Fruit fly (Drosophila melanogaster) whole organism, pupa: ENCODE measurements around the gene Prx2.
A peak's percentile ranks its signal among the peaks of the same experiment; 100 is the strongest.

ENCODE experiments used
- CG10348 ChIP-seq: fragments of 200-800 bp; sonication (Bioruptor generic); IDR thresholded peaks from 2 replicates; pipeline ENCODE4 v1.3.6; 2022; ENCODE audit warnings: missing biosample characterization, missing genetic modification characterization
- CG12605 ChIP-seq: fragments of 200-800 bp; sonication (Bioruptor generic); IDR thresholded peaks from 2 replicates; pipeline ENCODE4 v1.3.6; 2022; ENCODE audit warnings: missing biosample characterization, missing genetic modification characterization
- CG13204 ChIP-seq: fragments of 200-800 bp; sonication (Bioruptor generic); optimal IDR thresholded peaks from 2 replicates; lab custom pipeline; 2018; ENCODE audit warnings: missing biosample characterization, mild to moderate bottlenecking, missing genetic modification characterization, moderate library complexity
- CG14655 ChIP-seq: fragments of 200-800 bp; sonication (Bioruptor generic); optimal IDR thresholded peaks from 3 replicates; lab custom pipeline; 2017; ENCODE audit warnings: mild to moderate bottlenecking, missing biosample characterization, missing genetic modification reagents, missing genetic modification characterization
- CG15710 ChIP-seq: fragments of 200-800 bp; sonication (Bioruptor generic); optimal IDR thresholded peaks from 2 replicates; lab custom pipeline; 2018; ENCODE audit warnings: missing biosample characterization, mild to moderate bottlenecking, missing genetic modification characterization, moderate library complexity
- CG17806 ChIP-seq: fragments of 200-800 bp; sonication (Bioruptor generic); optimal IDR thresholded peaks from 2 replicates; lab custom pipeline; 2018; ENCODE audit warnings: missing biosample characterization, mild to moderate bottlenecking, missing genetic modification characterization, moderate library complexity
- CG32121 ChIP-seq: fragments of 200-800 bp; sonication (Bioruptor generic); IDR thresholded peaks from 2 replicates; pipeline ENCODE4 v1.3.6; 2022; ENCODE audit warnings: missing biosample characterization, missing genetic modification characterization
- CG34367 ChIP-seq: fragments of 200-800 bp; sonication (Bioruptor generic); optimal IDR thresholded peaks from 2 replicates; lab custom pipeline; 2018; ENCODE audit warnings: missing biosample characterization, mild to moderate bottlenecking, missing genetic modification characterization
- CG4496 ChIP-seq: fragments of 200-800 bp; sonication (Bioruptor generic); IDR thresholded peaks from 3 replicates; pipeline ENCODE4 v1.3.6; 2022; ENCODE audit warnings: missing biosample characterization, missing genetic modification characterization
- CG8159 ChIP-seq: fragments of 200-800 bp; sonication (Bioruptor generic); optimal IDR thresholded peaks from 3 replicates; lab custom pipeline; 2018; ENCODE audit warnings: missing biosample characterization, mild to moderate bottlenecking, missing genetic modification characterization, moderate library complexity
- CG8301 ChIP-seq: fragments of 200-800 bp; sonication (Bioruptor generic); optimal IDR thresholded peaks from 2 replicates; lab custom pipeline; 2018; ENCODE audit warnings: missing biosample characterization, mild to moderate bottlenecking, missing genetic modification characterization
- CG9948 ChIP-seq: fragments of 200-800 bp; sonication (Bioruptor generic); optimal IDR thresholded peaks from 2 replicates; lab custom pipeline; 2018; ENCODE audit warnings: missing biosample characterization, mild to moderate bottlenecking, missing genetic modification characterization, moderate library complexity
- D1 ChIP-seq: fragments of 200-800 bp; sonication (Bioruptor generic); optimal IDR thresholded peaks from 2 replicates; lab custom pipeline; 2018; ENCODE audit warnings: missing biosample characterization, mild to moderate bottlenecking, missing genetic modification characterization, moderate library complexity
- EcR ChIP-seq: fragments of 200-800 bp; sonication (Bioruptor generic); optimal IDR thresholded peaks from 3 replicates; lab custom pipeline; 2019; ENCODE audit warnings: missing biosample characterization, missing genetic modification characterization, mild to moderate bottlenecking, moderate library complexity, missing genetic modification reagents
- Ets98B ChIP-seq: fragments of 200-800 bp; sonication (Bioruptor generic); IDR thresholded peaks from 2 replicates; pipeline ENCODE4 v1.3.6; 2022; ENCODE audit warnings: missing biosample characterization, missing genetic modification characterization
- Pif1A ChIP-seq: fragments of 200-800 bp; sonication (Bioruptor generic); optimal IDR thresholded peaks from 3 replicates; lab custom pipeline; 2016; ENCODE audit warnings: missing biosample characterization, missing genetic modification characterization
- Pif1B ChIP-seq: fragments of 200-800 bp; sonication (Bioruptor generic); optimal IDR thresholded peaks from 3 replicates; lab custom pipeline; 2016; ENCODE audit warnings: missing biosample characterization, missing genetic modification characterization
- Snoo ChIP-seq: fragments of 200-800 bp; sonication (Bioruptor generic); optimal IDR thresholded peaks from 3 replicates; lab custom pipeline; 2017; ENCODE audit warnings: missing biosample characterization, mild to moderate bottlenecking, missing genetic modification characterization, inconsistent platforms
- fd96Ca ChIP-seq: fragments of 200-800 bp; sonication (Bioruptor generic); IDR thresholded peaks from 3 replicates; pipeline ENCODE4 v1.3.6; 2022; ENCODE audit warnings: missing biosample characterization, missing genetic modification characterization
- gl ChIP-seq: fragments of 200-800 bp; sonication (Bioruptor generic); optimal IDR thresholded peaks from 2 replicates; lab custom pipeline; 2018; ENCODE audit warnings: missing biosample characterization, mild to moderate bottlenecking, missing genetic modification characterization
- rn ChIP-seq: fragments of 200-800 bp; sonication (Bioruptor generic); IDR thresholded peaks from 2 replicates; pipeline ENCODE4 v1.3.6; 2022; ENCODE audit warnings: missing biosample characterization, missing genetic modification characterization

Gene Prx2

dm6 chrX:13329572-13330046 is at the start of gene Prx2:
Gene Prx2 (plus strand): TSS chrX:13329824.
- TF ChIP-seq Snoo (no peak), CG32121 (GFP tag; lab: Robert Waterston, UW) (0 out of 2 replicates have a peak, but pooled peaks have one; percentile 19), Pif1B (no peak), CG10348 (GFP tag; lab: Robert Waterston, UW) (no peak), EcR (GFP tag; lab: Kevin White, UChicago) (peak; percentile 5), CG15710 (tag; lab: Kevin White, UChicago) (no peak), fd96Ca (GFP tag; lab: Robert Waterston, UW) (no peak), CG17806 (tag; lab: Kevin White, UChicago) (no peak), CG12605 (GFP tag; lab: Robert Waterston, UW) (no peak), CG4496 (GFP tag; lab: Robert Waterston, UW) (peak; percentile 72), gl (no peak), CG13204 (GFP tag; lab: Kevin White, UChicago) (peak; percentile 12), rn (GFP tag; lab: Robert Waterston, UW) (no peak), Ets98B (GFP tag; lab: Robert Waterston, UW) (peak; percentile 68; the same call in 1 of the 2 replicates)

DNA sequence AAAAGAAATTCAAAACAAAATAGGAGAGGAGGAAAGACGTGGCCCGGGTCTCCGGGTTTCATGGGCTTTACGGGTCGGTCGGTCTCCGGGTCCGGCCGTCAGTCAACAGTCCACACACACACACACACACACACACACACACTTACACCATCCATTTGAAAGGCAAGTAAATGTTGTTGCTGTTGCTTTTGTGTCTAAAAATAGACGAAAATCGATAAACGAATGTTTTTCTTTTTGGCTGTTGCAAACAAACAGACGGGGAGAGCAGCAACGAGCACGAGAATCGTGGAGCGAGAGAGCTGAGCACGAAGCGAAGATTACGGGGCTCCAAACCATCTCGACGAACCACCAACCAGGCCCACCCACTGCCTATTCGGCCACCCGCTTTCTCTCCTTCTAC is 49.4 kb upstream of the Prx2 start:
- no peak for TF ChIP-seq CG4496 (GFP tag; lab: Robert Waterston, UW)
- TF ChIP-seq CG8301, result no peak
- TF ChIP-seq CG10348 (GFP tag; lab: Robert Waterston, UW), result no peak
- no peak for TF ChIP-seq EcR (GFP tag; lab: Kevin White, UChicago)
- TF ChIP-seq gl, result no peak
- no peak for TF ChIP-seq CG17806 (tag; lab: Kevin White, UChicago)
- no peak for TF ChIP-seq CG14655 (GFP tag; lab: Kevin White, UChicago)
- TF ChIP-seq fd96Ca (GFP tag; lab: Robert Waterston, UW), result no peak
- TF ChIP-seq CG32121 (GFP tag; lab: Robert Waterston, UW), result no peak
- TF ChIP-seq D1, result no peak
- TF ChIP-seq CG8159, result no peak
- no peak for TF ChIP-seq rn (GFP tag; lab: Robert Waterston, UW)
- no peak for TF ChIP-seq CG13204 (GFP tag; lab: Kevin White, UChicago)
- no peak for TF ChIP-seq CG34367 (tag; lab: Kevin White, UChicago)
- no peak for TF ChIP-seq Snoo
- TF ChIP-seq Pif1B, result no peak
- no peak for TF ChIP-seq Pif1A (GFP tag; lab: Kevin White, UChicago)
- TF ChIP-seq CG15710 (tag; lab: Kevin White, UChicago), result no peak

DNA sequence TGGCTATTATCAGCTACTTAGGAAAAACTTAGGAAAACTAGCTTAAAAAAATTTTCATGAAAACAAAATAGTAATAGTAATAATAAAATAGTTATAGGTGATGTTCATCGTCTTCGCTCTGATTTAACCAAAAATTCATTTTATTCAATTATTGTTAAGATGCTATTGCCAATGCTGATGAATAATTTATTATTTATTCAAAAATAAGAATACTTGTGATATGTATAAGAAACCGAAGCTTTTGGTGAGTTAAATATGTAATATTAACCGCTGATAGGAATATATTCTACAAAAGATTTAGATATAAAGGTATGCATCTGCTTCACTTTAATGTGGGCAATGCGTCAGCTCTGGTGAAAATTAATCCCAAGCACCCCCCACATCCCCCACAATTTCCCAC is 48.9 kb upstream of the Prx2 start:
- TF ChIP-seq CG12605 (GFP tag; lab: Robert Waterston, UW), result no peak
- TF ChIP-seq fd96Ca (GFP tag; lab: Robert Waterston, UW), result no peak
- no peak for TF ChIP-seq EcR (GFP tag; lab: Kevin White, UChicago)
- no peak for TF ChIP-seq CG8159
- TF ChIP-seq CG17806 (tag; lab: Kevin White, UChicago), result no peak
- no peak for TF ChIP-seq Pif1A (GFP tag; lab: Kevin White, UChicago)
- no peak for TF ChIP-seq CG14655 (GFP tag; lab: Kevin White, UChicago)
- TF ChIP-seq Snoo, result no peak
- no peak for TF ChIP-seq D1
- no peak for TF ChIP-seq CG8301
- no peak for TF ChIP-seq CG10348 (GFP tag; lab: Robert Waterston, UW)
- TF ChIP-seq rn (GFP tag; lab: Robert Waterston, UW), result no peak
- no peak for TF ChIP-seq CG4496 (GFP tag; lab: Robert Waterston, UW)
- TF ChIP-seq CG9948, result no peak
- no peak for TF ChIP-seq CG34367 (tag; lab: Kevin White, UChicago)
- TF ChIP-seq CG32121 (GFP tag; lab: Robert Waterston, UW), result no peak
- TF ChIP-seq CG13204 (GFP tag; lab: Kevin White, UChicago), result no peak
- TF ChIP-seq, all 21 proteins: peak for 0

DNA sequence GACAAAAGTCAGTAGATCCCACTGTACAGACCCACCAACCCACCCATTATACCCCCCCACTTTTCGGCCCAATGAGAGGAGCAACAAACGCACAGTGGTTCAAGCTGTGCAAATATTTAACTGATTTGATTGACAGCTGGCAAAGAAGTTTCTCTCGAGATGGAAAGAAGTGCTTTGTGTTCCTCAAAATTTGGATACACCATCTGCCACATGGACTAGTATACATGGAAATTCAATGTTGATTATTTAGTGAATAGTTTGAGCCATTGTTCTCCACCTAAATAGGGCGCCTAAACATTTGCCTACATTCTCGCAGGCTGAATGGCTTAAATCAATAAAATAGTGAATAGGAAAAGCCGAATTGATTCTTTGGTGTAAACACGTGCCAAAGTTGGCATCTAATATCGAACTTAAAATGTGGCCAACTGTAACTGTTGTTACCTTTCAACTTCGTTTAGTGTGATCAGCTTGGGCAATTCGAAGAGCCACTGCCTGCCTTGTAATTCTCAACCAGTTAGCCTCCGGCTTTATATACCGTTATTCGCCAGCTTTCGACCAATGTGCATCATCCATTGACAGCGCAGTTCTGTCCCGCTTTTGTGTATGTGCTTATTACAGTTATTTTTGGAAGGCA is 48.3 kb upstream of the Prx2 start:
- TF ChIP-seq CG34367 (tag; lab: Kevin White, UChicago), result no peak
- no peak for TF ChIP-seq Pif1B
- TF ChIP-seq CG12605 (GFP tag; lab: Robert Waterston, UW), result no peak
- no peak for TF ChIP-seq Snoo
- TF ChIP-seq CG8301, result no peak
- TF ChIP-seq D1, result no peak
- no peak for TF ChIP-seq fd96Ca (GFP tag; lab: Robert Waterston, UW)
- no peak for TF ChIP-seq CG13204 (GFP tag; lab: Kevin White, UChicago)
- TF ChIP-seq rn (GFP tag; lab: Robert Waterston, UW), result no peak
- TF ChIP-seq CG32121 (GFP tag; lab: Robert Waterston, UW), result no peak
- no peak for TF ChIP-seq CG17806 (tag; lab: Kevin White, UChicago)
- no peak for TF ChIP-seq gl
- no peak for TF ChIP-seq CG4496 (GFP tag; lab: Robert Waterston, UW)
- no peak for TF ChIP-seq CG10348 (GFP tag; lab: Robert Waterston, UW)
- no peak for TF ChIP-seq CG15710 (tag; lab: Kevin White, UChicago)
- TF ChIP-seq CG8159, result no peak
- TF ChIP-seq CG14655 (GFP tag; lab: Kevin White, UChicago), result no peak
- TF ChIP-seq CG9948, result no peak

DNA sequence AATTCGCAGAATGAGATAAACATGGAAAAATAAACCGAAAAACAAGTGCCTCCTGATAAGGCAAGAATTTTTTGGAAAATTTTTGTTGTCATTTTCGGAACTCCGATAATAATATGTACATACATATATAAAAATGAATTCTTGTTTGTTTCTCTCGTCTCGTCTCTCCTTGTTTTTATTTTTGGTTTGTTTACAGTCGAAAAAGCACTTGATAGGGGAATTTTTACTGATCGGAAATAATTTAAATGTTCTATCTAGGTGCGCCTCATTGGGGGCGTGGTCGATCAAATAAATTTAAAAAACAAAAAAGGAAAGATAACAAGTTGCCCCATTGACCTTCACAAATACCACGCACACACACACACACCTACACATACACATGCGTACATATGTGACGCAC is 46.9 kb upstream of the Prx2 start:
- no peak for TF ChIP-seq CG4496 (GFP tag; lab: Robert Waterston, UW)
- no peak for TF ChIP-seq CG8159
- TF ChIP-seq Pif1A (GFP tag; lab: Kevin White, UChicago), result no peak
- TF ChIP-seq CG9948, result no peak
- no peak for TF ChIP-seq D1
- no peak for TF ChIP-seq gl
